Fruit fly (Drosophila melanogaster): Measurements from ENCODE around the gene Ziz.

dm6 chr2L:7433957-7434736 lies 62.0 kb downstream of the Ziz start:
- TF ChIP-seq Ets96B (tag; optimal IDR thresholded peaks at IDR 0.05) (peak; percentile 48), dac (GFP tag; optimal IDR thresholded peaks at IDR 0.05) (no peak), CG6792 (GFP tag; optimal IDR thresholded peaks at IDR 0.05) (no peak), Hr39 (GFP tag; optimal IDR thresholded peaks at IDR 0.05) (no peak), net (GFP tag; optimal IDR thresholded peaks at IDR 0.05) (no peak), Ets21C (GFP tag; optimal IDR thresholded peaks at IDR 0.05) (no peak), CG6854 (GFP tag; optimal IDR thresholded peaks at IDR 0.05) (no peak), Blimp-1 (GFP tag; optimal IDR thresholded peaks at IDR 0.05) (no peak), Smox (GFP tag; optimal IDR thresholded peaks at IDR 0.05) (no peak), vri (GFP tag; optimal IDR thresholded peaks at IDR 0.05) (peak; percentile 74), OdsH (GFP tag; optimal IDR thresholded peaks at IDR 0.05) (peak; percentile 23)
